Fruit fly (Drosophila melanogaster): ENCODE data around the gene CG14130.

CG14130 gene

DNA sequence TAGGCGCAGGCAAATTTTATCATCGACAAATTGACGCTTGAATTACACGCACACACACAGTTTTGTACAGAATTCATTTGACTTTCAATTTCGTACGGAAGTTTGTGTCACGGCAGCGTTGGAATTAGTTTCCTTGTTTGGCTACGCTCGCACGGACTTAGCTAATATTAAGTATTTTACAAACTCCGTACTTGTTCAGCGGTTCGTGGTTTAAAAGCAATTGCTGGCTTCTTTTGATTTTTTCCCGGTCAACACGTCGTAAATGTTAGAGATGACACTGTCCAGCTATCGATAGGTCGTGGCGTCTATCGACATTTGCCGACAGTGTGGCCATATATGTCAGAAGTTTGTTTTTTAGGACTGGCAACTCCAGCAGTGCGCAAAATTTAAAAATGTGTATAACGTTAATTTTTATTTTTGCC is 18.1 kb downstream of the CG14130 start, which contains the start of gene CycA (continued):
- TF ChIP-seq CG18262 (tag; optimal IDR thresholded peaks at IDR 0.05) (peak; percentile 2), cas (GFP tag; IDR thresholded peaks at IDR 0.05) (no peak), CG6683 (GFP tag; optimal IDR thresholded peaks at IDR 0.05) (no peak), CG6791 (GFP tag; IDR thresholded peaks at IDR 0.05; ENCODE audit: partially characterized antibody) (peak; percentile 88), dmrt11E (tag; optimal IDR thresholded peaks at IDR 0.05) (no peak), ash1 (GFP tag; optimal IDR thresholded peaks at IDR 0.05) (no peak), CG9215 (GFP tag; IDR thresholded peaks at IDR 0.05) (peak; percentile 99), CG6854 (GFP tag; optimal IDR thresholded peaks at IDR 0.05) (no peak), bcd (GFP tag; optimal IDR thresholded peaks at IDR 0.05) (no peak), az2 (GFP tag; optimal IDR thresholded peaks at IDR 0.05) (no peak), CrebB (tag; optimal IDR thresholded peaks at IDR 0.05) (no peak), dysf (GFP tag; IDR thresholded peaks at IDR 0.05) (no peak), Dad (GFP tag; optimal IDR thresholded peaks at IDR 0.05) (peak; percentile 23), her (GFP tag; optimal IDR thresholded peaks at IDR 0.05) (no peak), CG6689 (GFP tag; IDR thresholded peaks at IDR 0.05) (no peak), Hr39 (optimal IDR thresholded peaks at IDR 0.05) (no peak), tup (GFP tag; optimal IDR thresholded peaks at IDR 0.05) (no peak), fd102C (GFP tag; optimal IDR thresholded peaks at IDR 0.05) (no peak), CG3281 (GFP tag; optimal IDR thresholded peaks at IDR 0.05) (no peak), Adf1 (GFP tag; IDR thresholded peaks at IDR 0.05) (no peak), CG34224 (GFP tag; IDR thresholded peaks at IDR 0.05; ENCODE audit: partially characterized antibody) (peak; percentile 79), CG8924 (tag; optimal IDR thresholded peaks at IDR 0.05) (peak; percentile 66), BEAF-32 (GFP tag; optimal IDR thresholded peaks at IDR 0.05) (peak; percentile 93), CG7271 (tag; optimal IDR thresholded peaks at IDR 0.05) (no peak), scrt (GFP tag; optimal IDR thresholded peaks at IDR 0.05) (no peak), btn (GFP tag; optimal IDR thresholded peaks at IDR 0.05) (no peak), sr (GFP tag; IDR thresholded peaks at IDR 0.05) (no peak), Med (GFP tag) (peak; percentile 78), CG10321 (GFP tag; IDR thresholded peaks at IDR 0.05) (no peak), sima (GFP tag; optimal IDR thresholded peaks at IDR 0.05) (no peak), CG9932 (GFP tag; IDR thresholded peaks at IDR 0.05) (no peak), chn (GFP tag; optimal IDR thresholded peaks at IDR 0.05) (no peak), CG10209 (GFP tag; optimal IDR thresholded peaks at IDR 0.05) (no peak), corto (GFP tag; optimal IDR thresholded peaks at IDR 0.05) (no peak), gem (tag; optimal IDR thresholded peaks at IDR 0.05) (no peak), CG7556 (GFP tag; optimal IDR thresholded peaks at IDR 0.05) (no peak), Abd-B (GFP tag; optimal IDR thresholded peaks at IDR 0.05) (peak; percentile 41), fd3F (GFP tag; optimal IDR thresholded peaks at IDR 0.05) (no peak), amos (GFP tag; IDR thresholded peaks at IDR 0.05; ENCODE audit: partially characterized antibody) (peak; percentile 94), NC2α (GFP tag; optimal IDR thresholded peaks at IDR 0.05) (no peak), Hand (GFP tag; optimal IDR thresholded peaks at IDR 0.05) (no peak), CG15479 (GFP tag; optimal IDR thresholded peaks at IDR 0.05) (no peak), CG17186 (GFP tag; optimal IDR thresholded peaks at IDR 0.05) (peak; percentile 73), ems (GFP tag; optimal IDR thresholded peaks at IDR 0.05) (no peak), CG12104 (GFP tag; optimal IDR thresholded peaks at IDR 0.05) (no peak), Six4 (GFP tag; optimal IDR thresholded peaks at IDR 0.05) (no peak), salm (tag; optimal IDR thresholded peaks at IDR 0.05) (no peak), CG31224 (GFP tag; IDR thresholded peaks at IDR 0.05) (no peak), Aef1 (GFP tag; IDR thresholded peaks at IDR 0.05) (no peak), repo (GFP tag; optimal IDR thresholded peaks at IDR 0.05) (no peak), CG18476 (GFP tag; optimal IDR thresholded peaks at IDR 0.05) (no peak), ato (GFP tag; IDR thresholded peaks at IDR 0.05; ENCODE audit: partially characterized antibody) (peak; percentile 85)

All from whole organism, embryonic.